Fruit fly (Drosophila melanogaster) whole organism, embryonic: Measurements from ENCODE around the gene CG7943.
A peak's percentile ranks its signal among the peaks of the same experiment; 100 is the strongest.

Experiments
- B-H1 ChIP-seq: fragments of 200-800 bp; sonication (Bioruptor generic); IDR thresholded peaks from 3 replicates; pipeline ENCODE4 v1.3.6; 2022; ENCODE audit warnings: missing biosample characterization, missing genetic modification characterization
- Bteb2 ChIP-seq: fragments of 200-800 bp; sonication (Bioruptor generic); optimal IDR thresholded peaks from 2 replicates; lab custom pipeline; 2016; ENCODE audit warnings: missing biosample characterization, missing genetic modification characterization
- CG10431 ChIP-seq: fragments of 200-800 bp; sonication (Bioruptor generic); optimal IDR thresholded peaks from 3 replicates; lab custom pipeline; 2018; ENCODE audit warnings: missing biosample characterization, mild to moderate bottlenecking, missing genetic modification characterization
- CG10462 ChIP-seq: fragments of 200-800 bp; sonication (Bioruptor generic); optimal IDR thresholded peaks from 2 replicates; lab custom pipeline; 2016; ENCODE audit warnings: missing biosample characterization, missing genetic modification characterization
- CG11247 ChIP-seq: fragments of 200-800 bp; sonication (Bioruptor generic); IDR thresholded peaks from 2 replicates; pipeline ENCODE4 v1.3.6; 2022; ENCODE audit warnings: missing biosample characterization, missing genetic modification characterization
- CG13296 ChIP-seq: fragments of 200-800 bp; sonication (Bioruptor generic); optimal IDR thresholded peaks from 3 replicates; lab custom pipeline; 2018; ENCODE audit warnings: missing biosample characterization, mild to moderate bottlenecking, missing genetic modification characterization
- CG15269 ChIP-seq: fragments of 200-800 bp; sonication (Bioruptor generic); optimal IDR thresholded peaks from 2 replicates; lab custom pipeline; 2018; ENCODE audit warnings: missing biosample characterization, mild to moderate bottlenecking, missing genetic modification characterization, moderate library complexity
- CG17385 ChIP-seq: fragments of 200-800 bp; sonication (Bioruptor generic); optimal IDR thresholded peaks from 3 replicates; lab custom pipeline; 2018; ENCODE audit warnings: missing biosample characterization, mild to moderate bottlenecking, missing genetic modification characterization
- CG1792 ChIP-seq: fragments of 200-800 bp; sonication (Bioruptor generic); optimal IDR thresholded peaks from 2 replicates; lab custom pipeline; 2016; ENCODE audit warnings: missing biosample characterization, missing genetic modification characterization
- CG18764 ChIP-seq: fragments of 200-800 bp; sonication (Bioruptor generic); optimal IDR thresholded peaks from 3 replicates; lab custom pipeline; 2016; ENCODE audit warnings: missing biosample characterization, missing genetic modification characterization
- CG30431 ChIP-seq: fragments of 200-800 bp; sonication (Bioruptor generic); optimal IDR thresholded peaks from 2 replicates; lab custom pipeline; 2017; ENCODE audit warnings: missing biosample characterization, missing genetic modification characterization
- CG32532 ChIP-seq: fragments of 200-800 bp; sonication (Bioruptor generic); IDR thresholded peaks from 2 replicates; pipeline ENCODE4 v1.3.6; 2022; ENCODE audit warnings: missing biosample characterization, missing genetic modification characterization
- CG42726 ChIP-seq: fragments of 200-800 bp; sonication (Bioruptor generic); IDR thresholded peaks from 2 replicates; pipeline ENCODE4 v1.3.6; 2022; ENCODE audit warnings: missing biosample characterization, missing genetic modification characterization; ENCODE audit not compliant: partially characterized antibody
- CG4617 ChIP-seq: fragments of 200-800 bp; sonication (Bioruptor generic); optimal IDR thresholded peaks from 3 replicates; lab custom pipeline; 2016; ENCODE audit warnings: missing biosample characterization, missing genetic modification characterization, borderline replicate concordance
- CG6272 ChIP-seq: fragments of 200-800 bp; sonication (Bioruptor generic); IDR thresholded peaks from 2 replicates; pipeline ENCODE4 v1.3.6; 2022; ENCODE audit warnings: missing biosample characterization, missing genetic modification characterization
- CG6654 ChIP-seq: fragments of 200-800 bp; sonication (Bioruptor generic); optimal IDR thresholded peaks from 2 replicates; lab custom pipeline; 2017; ENCODE audit warnings: missing biosample characterization, mild to moderate bottlenecking, missing genetic modification characterization
- CG6813 ChIP-seq: fragments of 200-800 bp; sonication (Bioruptor generic); optimal IDR thresholded peaks from 2 replicates; lab custom pipeline; 2017; ENCODE audit warnings: missing biosample characterization, missing genetic modification characterization, mild to moderate bottlenecking, moderate library complexity, missing genetic modification reagents
- CG8290 ChIP-seq, 3 experiments: fragments of 200-800 bp; sonication (Bioruptor generic); optimal IDR thresholded peaks; 2 replicates each; lab custom pipeline; 2016 to 2019; ENCODE audit warnings: missing biosample characterization in 3 of 3, missing genetic modification characterization in 3 of 3, mild to moderate bottlenecking in 2 of 3, moderate library complexity in 1 of 3
- CG9817 ChIP-seq: fragments of 200-800 bp; sonication (Bioruptor generic); optimal IDR thresholded peaks from 2 replicates; lab custom pipeline; 2018; ENCODE audit warnings: missing biosample characterization, mild to moderate bottlenecking, missing genetic modification characterization, moderate library complexity
- Dbx ChIP-seq: fragments of 200-800 bp; sonication (Bioruptor generic); IDR thresholded peaks from 3 replicates; pipeline ENCODE4 v1.3.6; 2022; ENCODE audit warnings: missing biosample characterization, missing genetic modification characterization
- Dfd ChIP-seq, 2 experiments: fragments of >200 bp; optimal IDR thresholded peaks; 2 replicates each; lab custom pipeline; 2017; ENCODE audit warnings: missing biosample characterization in 2 of 2, missing genetic modification characterization in 2 of 2
- Eip74EF ChIP-seq, 2 experiments: fragments of 200-800 bp in 1 of 2; fragments of >200 bp in 1 of 2; sonication (Bioruptor generic) in 1 of 2; optimal IDR thresholded peaks; 2 replicates each; lab custom pipeline; 2017 to 2019; ENCODE audit warnings: missing biosample characterization in 2 of 2, missing genetic modification characterization in 2 of 2, mild to moderate bottlenecking in 1 of 2, moderate library complexity in 1 of 2
- Elba2 ChIP-seq: fragments of 200-800 bp; sonication (Bioruptor generic); optimal IDR thresholded peaks from 3 replicates; lab custom pipeline; 2016; ENCODE audit warnings: missing biosample characterization, missing genetic modification characterization
- HmgZ ChIP-seq: fragments of 200-800 bp; sonication (Bioruptor generic); optimal IDR thresholded peaks from 2 replicates; lab custom pipeline; 2018; ENCODE audit warnings: missing biosample characterization, mild to moderate bottlenecking, missing genetic modification characterization
- MESR4 ChIP-seq: fragments of 200-800 bp; sonication (Bioruptor generic); optimal IDR thresholded peaks from 2 replicates; lab custom pipeline; 2018; ENCODE audit warnings: missing biosample characterization, mild to moderate bottlenecking, missing genetic modification characterization, moderate library complexity
- Mrtf ChIP-seq: fragments of 200-800 bp; sonication (Bioruptor generic); IDR thresholded peaks from 3 replicates; pipeline ENCODE4 v1.3.6; 2022; ENCODE audit warnings: missing biosample characterization, missing genetic modification characterization
- Taf1 ChIP-seq: fragments of 200-800 bp; sonication (Bioruptor generic); IDR thresholded peaks from 2 replicates; pipeline ENCODE4 v1.3.6; 2022; ENCODE audit warnings: missing biosample characterization, missing genetic modification characterization
- ac ChIP-seq: fragments of 200-800 bp; sonication (Bioruptor generic); optimal IDR thresholded peaks from 3 replicates; lab custom pipeline; 2017; ENCODE audit warnings: missing biosample characterization, mild to moderate bottlenecking, missing genetic modification characterization
- aop ChIP-seq: fragments of 200-800 bp; sonication (Bioruptor generic); IDR thresholded peaks from 2 replicates; pipeline ENCODE4 v1.3.6; 2022; ENCODE audit warnings: missing biosample characterization, missing genetic modification characterization
- ap ChIP-seq: fragments of 200-800 bp; sonication (Bioruptor generic); IDR thresholded peaks from 2 replicates; pipeline ENCODE4 v1.3.6; 2022; ENCODE audit warnings: missing biosample characterization, missing genetic modification characterization
- ara ChIP-seq: fragments of 200-800 bp; sonication (Bioruptor generic); IDR thresholded peaks from 2 replicates; pipeline ENCODE4 v1.3.6; 2022; ENCODE audit warnings: missing biosample characterization, missing genetic modification characterization
- ato ChIP-seq: fragments of 200-800 bp; sonication (Bioruptor generic); IDR thresholded peaks from 2 replicates; pipeline ENCODE4 v1.3.6; 2022; ENCODE audit warnings: missing biosample characterization, missing genetic modification characterization; ENCODE audit not compliant: partially characterized antibody
- ci ChIP-seq: fragments of 200-800 bp; sonication (Bioruptor generic); IDR thresholded peaks from 3 replicates; pipeline ENCODE4 v1.3.6; 2022; ENCODE audit warnings: missing biosample characterization, missing genetic modification characterization
- disco-r ChIP-seq: fragments of 200-800 bp; sonication (Bioruptor generic); optimal IDR thresholded peaks from 2 replicates; lab custom pipeline; 2016; ENCODE audit warnings: missing biosample characterization, missing genetic modification characterization
- emc ChIP-seq: fragments of 200-800 bp; sonication (Bioruptor generic); optimal IDR thresholded peaks from 2 replicates; lab custom pipeline; 2016; ENCODE audit warnings: missing biosample characterization, missing genetic modification characterization
- ems ChIP-seq: fragments of 200-800 bp; sonication (Bioruptor generic); optimal IDR thresholded peaks from 3 replicates; lab custom pipeline; 2016; ENCODE audit warnings: missing biosample characterization, missing genetic modification characterization
- eyg ChIP-seq: fragments of 200-800 bp; sonication (Bioruptor generic); optimal IDR thresholded peaks from 3 replicates; lab custom pipeline; 2016; ENCODE audit warnings: missing biosample characterization, missing genetic modification characterization
- ken ChIP-seq: fragments of 200-800 bp; sonication (Bioruptor generic); IDR thresholded peaks from 3 replicates; pipeline ENCODE4 v1.3.6; 2022; ENCODE audit warnings: missing biosample characterization, missing genetic modification characterization
- lilli ChIP-seq: fragments of 200-800 bp; sonication (Bioruptor generic); optimal IDR thresholded peaks from 3 replicates; lab custom pipeline; 2016; ENCODE audit warnings: missing biosample characterization, missing genetic modification characterization
- p53 ChIP-seq: fragments of 200-800 bp; sonication (Bioruptor generic); optimal IDR thresholded peaks from 2 replicates; lab custom pipeline; 2016; ENCODE audit warnings: missing biosample characterization, missing genetic modification characterization
- pho ChIP-seq: fragments of 200-800 bp; sonication (Bioruptor generic); optimal IDR thresholded peaks from 2 replicates; lab custom pipeline; 2016; ENCODE audit warnings: missing biosample characterization, missing genetic modification characterization
- sens-2 ChIP-seq: fragments of 200-800 bp; sonication (Bioruptor generic); IDR thresholded peaks from 2 replicates; pipeline ENCODE4 v1.3.6; 2022; ENCODE audit warnings: missing biosample characterization, missing genetic modification characterization
- sisA ChIP-seq: fragments of 200-800 bp; sonication (Bioruptor generic); IDR thresholded peaks from 2 replicates; pipeline ENCODE4 v1.3.6; 2022; ENCODE audit warnings: missing biosample characterization, missing genetic modification characterization
- slp2 ChIP-seq: fragments of 200-800 bp; sonication (Bioruptor generic); optimal IDR thresholded peaks from 2 replicates; lab custom pipeline; 2016; ENCODE audit warnings: missing biosample characterization, missing genetic modification characterization
- sr ChIP-seq: fragments of 200-800 bp; sonication (Bioruptor generic); IDR thresholded peaks from 3 replicates; pipeline ENCODE4 v1.3.6; 2022; ENCODE audit warnings: missing biosample characterization, missing genetic modification characterization
- stc ChIP-seq: fragments of 200-800 bp; sonication (Bioruptor generic); IDR thresholded peaks from 2 replicates; pipeline ENCODE4 v1.3.6; 2022; ENCODE audit warnings: missing biosample characterization, missing genetic modification characterization
- tna ChIP-seq: fragments of 200-800 bp; sonication (Bioruptor generic); IDR thresholded peaks from 2 replicates; pipeline ENCODE4 v1.3.6; 2022; ENCODE audit warnings: missing biosample characterization, missing genetic modification characterization; ENCODE audit not compliant: partially characterized antibody
- ttk ChIP-seq: fragments of 200-800 bp; sonication (Bioruptor generic); IDR thresholded peaks from 2 replicates; pipeline ENCODE4 v2.1.2; 2022; ENCODE audit warnings: missing biosample characterization, missing genetic modification characterization
- vfl ChIP-seq: fragments of 200-800 bp; sonication (Bioruptor generic); optimal IDR thresholded peaks from 2 replicates; lab custom pipeline; 2016; ENCODE audit warnings: missing biosample characterization, missing genetic modification characterization
- zen ChIP-seq: fragments of 200-800 bp; sonication (Bioruptor generic); optimal IDR thresholded peaks from 3 replicates; lab custom pipeline; 2018; ENCODE audit warnings: missing biosample characterization, mild to moderate bottlenecking, missing genetic modification characterization, moderate library complexity

CG7943 gene

DNA sequence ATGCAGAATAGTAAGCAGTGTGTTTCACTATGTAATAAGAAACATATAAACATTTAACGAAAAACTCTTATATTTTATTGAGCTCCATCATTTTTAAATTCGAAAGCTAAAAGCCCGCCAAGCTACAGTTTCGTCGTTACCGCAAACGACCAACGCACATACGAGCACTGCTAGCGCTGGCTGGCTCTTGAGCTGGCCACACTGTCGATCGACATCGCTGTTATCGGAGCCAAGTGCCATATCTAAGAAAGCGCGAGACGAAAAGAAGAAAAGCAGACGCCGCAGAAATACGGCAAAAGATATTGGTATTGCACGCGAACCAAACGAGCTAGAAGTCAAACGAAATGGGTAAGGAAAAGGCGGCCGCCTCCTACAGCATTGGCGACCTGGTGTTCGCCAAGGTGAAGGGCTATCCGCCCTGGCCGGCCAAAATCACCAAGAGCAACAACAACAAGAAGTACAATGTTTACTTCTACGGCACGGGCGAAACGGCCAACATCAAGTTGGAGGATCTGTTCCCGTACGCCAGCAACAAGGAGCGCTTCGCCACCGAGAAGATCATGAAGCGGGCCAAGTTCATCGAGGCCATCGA, 6.3 kb downstream of the CG7943 start, which contains the start of gene Jasper (continued):
- TF ChIP-seq Eip74EF (GFP tag; optimal IDR thresholded peaks at IDR 0.05; lab: Kevin White, UChicago) (no peak), sens-2 (GFP tag; lab: Robert Waterston, UW) (no peak), CG6654 (GFP tag; lab: Kevin White, UChicago) (no peak), HmgZ (tag; lab: Kevin White, UChicago) (peak; percentile 90), eyg (no peak), Dfd (GFP tag; optimal IDR thresholded peaks at IDR 0.05; lab: Kevin White, UChicago) (no peak), CG17385 (GFP tag; lab: Kevin White, UChicago) (peak; percentile 52), vfl (GFP tag; lab: Kevin White, UChicago) (peak; percentile 31), CG8290 (GFP tag; optimal IDR thresholded peaks at IDR 0.05; lab: Kevin White, UChicago) (no peak), CG8290 (tag; optimal IDR thresholded peaks at IDR 0.05; lab: Kevin White, UChicago) (peak in 1 of 2 experiments; percentile 55), ac (GFP tag; lab: Kevin White, UChicago) (no peak), CG11247 (GFP tag; lab: Robert Waterston, UW) (no peak), CG6272 (0 out of 2 replicates have a peak, but pooled peaks have one; percentile 18), slp2 (GFP tag; lab: Kevin White, UChicago) (no peak), MESR4 (GFP tag; lab: Kevin White, UChicago) (peak; percentile 83), Taf1 (GFP tag; lab: Robert Waterston, UW) (no peak), ato (GFP tag; lab: Robert Waterston, UW) (no peak; the same call in 1 of the 2 replicates), CG30431 (no peak), tna (no peak), Elba2 (GFP tag; lab: Kevin White, UChicago) (no peak), CG4617 (GFP tag; lab: Kevin White, UChicago) (peak; percentile 70), ttk (GFP tag; lab: Robert Waterston, UW) (no peak), B-H1 (GFP tag; lab: Robert Waterston, UW) (no peak), Bteb2 (GFP tag; lab: Kevin White, UChicago) (no peak), CG18764 (no peak), CG6813 (GFP tag; lab: Kevin White, UChicago) (no peak), ems (GFP tag; lab: Kevin White, UChicago) (no peak), Mrtf (GFP tag; lab: Robert Waterston, UW) (no peak), zen (peak; percentile 8), sr (no peak), CG1792 (peak; percentile 11), CG15269 (tag; lab: Kevin White, UChicago) (peak; percentile 23), CG10462 (no peak), aop (GFP tag; lab: Robert Waterston, UW) (no peak), sisA (GFP tag; lab: Robert Waterston, UW) (no peak), p53 (peak; percentile 27), lilli (GFP tag; lab: Kevin White, UChicago) (peak; percentile 53), CG42726 (GFP tag; lab: Robert Waterston, UW) (no peak), emc (GFP tag; lab: Kevin White, UChicago) (no peak), pho (GFP tag; lab: Kevin White, UChicago) (no peak), ara (GFP tag; lab: Robert Waterston, UW) (no peak), ci (0 out of 3 replicates have a peak, but pooled peaks have one; percentile 13), CG13296 (GFP tag; lab: Kevin White, UChicago) (no peak), disco-r (GFP tag; lab: Kevin White, UChicago) (no peak), CG9817 (tag; lab: Kevin White, UChicago) (no peak), stc (GFP tag; lab: Robert Waterston, UW) (no peak), ken (no peak), Dbx (GFP tag; lab: Robert Waterston, UW) (no peak), ap (GFP tag; lab: Robert Waterston, UW) (no peak), CG32532 (no peak), CG10431 (no peak)
